Worm (Caenorhabditis elegans) whole organism, L1 larva: ENCODE results near the gene F36H12.17.
"Not testable (repeated sequence)": the region's sequence is repeated elsewhere in the genome, so short reads cannot be mapped to it uniquely, and the experiment has no call there.

Experiments used
- Y116A8C.19 ChIP-seq: sonication (generic microtip); optimal IDR thresholded peaks from 2 replicates; lab custom pipeline; 2016; ENCODE audit warnings: missing compliant biosample characterization, missing genetic modification characterization, borderline replicate concordance
- aha-1 ChIP-seq: fragments of 150-350 bp; optimal IDR thresholded peaks from 2 replicates; lab custom pipeline; 2014; ENCODE audit warnings: missing biosample characterization, missing genetic modification characterization
- ama-1 ChIP-seq: fragments of 150-350 bp; optimal IDR thresholded peaks from 2 replicates; lab custom pipeline; 2014
- blmp-1 ChIP-seq: fragments of 150-350 bp; optimal IDR thresholded peaks from 2 replicates; lab custom pipeline; 2014; ENCODE audit warnings: missing biosample characterization, missing genetic modification characterization
- ceh-90 ChIP-seq: sonication (generic microtip); optimal IDR thresholded peaks from 2 replicates; lab custom pipeline; 2016; ENCODE audit warnings: missing genetic modification characterization, missing compliant biosample characterization
- ces-1 ChIP-seq: fragments of 150-350 bp; optimal IDR thresholded peaks from 2 replicates; lab custom pipeline; 2014; ENCODE audit warnings: missing biosample characterization, missing genetic modification reagents, missing genetic modification characterization
- dsc-1 ChIP-seq: sonication (generic microtip); optimal IDR thresholded peaks from 2 replicates; lab custom pipeline; 2016; ENCODE audit warnings: mild to moderate bottlenecking, missing genetic modification characterization, missing compliant biosample characterization
- efl-1 ChIP-seq, 4 experiments: fragments of 150-350 bp; optimal IDR thresholded peaks in 3 of 4; peaks in 1 of 4; 1 replicate in 1 of 4; 2 replicates in 3 of 4; lab custom pipeline; 2014; ENCODE audit warnings: missing biosample characterization in 2 of 4, missing genetic modification characterization in 2 of 4, missing genetic modification reagents in 2 of 4
- efl-3 ChIP-seq: fragments of 200-800 bp; sonication (Bioruptor generic); optimal IDR thresholded peaks from 2 replicates; lab custom pipeline; 2018; ENCODE audit warnings: mild to moderate bottlenecking, missing genetic modification characterization, missing compliant biosample characterization
- egl-27 ChIP-seq, 2 experiments: fragments of 150-350 bp in 1 of 2; sonication (generic microtip); optimal IDR thresholded peaks; 3 replicates each; lab custom pipeline; 2017 to 2018; ENCODE audit warnings: missing biosample characterization in 2 of 2, missing genetic modification characterization in 2 of 2, missing genetic modification reagents in 2 of 2
- fkh-10 ChIP-seq: sonication (generic microtip); optimal IDR thresholded peaks from 2 replicates; lab custom pipeline; 2017; ENCODE audit warnings: missing biosample characterization, missing genetic modification reagents, missing genetic modification characterization
- fos-1 ChIP-seq: fragments of 150-350 bp; optimal IDR thresholded peaks from 2 replicates; lab custom pipeline; 2014; ENCODE audit warnings: missing biosample characterization, missing genetic modification characterization
- grh-1 ChIP-seq: fragments of 200-800 bp; sonication (Bioruptor generic); IDR thresholded peaks from 2 replicates; pipeline ENCODE4 v1.3.6; 2022; ENCODE audit warnings: missing genetic modification reagents, missing genetic modification characterization, missing compliant biosample characterization
- hlh-17 ChIP-seq: fragments of 200-800 bp; sonication (Bioruptor generic); optimal IDR thresholded peaks from 2 replicates; lab custom pipeline; 2018; ENCODE audit warnings: missing genetic modification characterization, mild to moderate bottlenecking, missing compliant biosample characterization, moderate library complexity, borderline replicate concordance
- irx-1 ChIP-seq: sonication (generic microtip); optimal IDR thresholded peaks from 2 replicates; lab custom pipeline; 2016; ENCODE audit warnings: missing genetic modification characterization, missing compliant biosample characterization
- isw-1 ChIP-seq: fragments of 200-800 bp; sonication (Bioruptor generic); IDR thresholded peaks from 2 replicates; pipeline ENCODE4 v1.3.6; 2022; ENCODE audit warnings: missing genetic modification characterization, missing compliant biosample characterization
- jun-1 ChIP-seq: fragments of 150-350 bp; optimal IDR thresholded peaks from 2 replicates; lab custom pipeline; 2014; ENCODE audit warnings: missing biosample characterization, missing genetic modification reagents, missing genetic modification characterization
- lin-15B ChIP-seq: fragments of 150-350 bp; sonication (generic microtip); optimal IDR thresholded peaks from 3 replicates; lab custom pipeline; 2014; ENCODE audit warnings: missing biosample characterization, missing genetic modification characterization
- lin-35 ChIP-seq, 2 experiments: fragments of 150-350 bp; optimal IDR thresholded peaks; 2 replicates each; lab custom pipeline; 2014; ENCODE audit warnings: missing biosample characterization in 2 of 2, missing genetic modification characterization in 2 of 2, missing genetic modification reagents in 2 of 2
- lir-3 ChIP-seq: sonication (generic microtip); optimal IDR thresholded peaks from 2 replicates; lab custom pipeline; 2016; ENCODE audit warnings: mild to moderate bottlenecking, missing genetic modification characterization, moderate library complexity, missing compliant biosample characterization; ENCODE audit not compliant: poor library complexity
- nhr-11 ChIP-seq: fragments of 150-350 bp; optimal IDR thresholded peaks from 2 replicates; lab custom pipeline; 2014; ENCODE audit warnings: missing biosample characterization, missing genetic modification characterization
- nhr-28 ChIP-seq: fragments of 150-350 bp; optimal IDR thresholded peaks from 2 replicates; lab custom pipeline; 2014; ENCODE audit warnings: missing biosample characterization, missing genetic modification characterization
- nhr-90 ChIP-seq: sonication (generic microtip); optimal IDR thresholded peaks from 2 replicates; lab custom pipeline; 2016; ENCODE audit warnings: mild to moderate bottlenecking, missing genetic modification characterization, missing compliant biosample characterization; ENCODE audit not compliant: poor library complexity
- pag-3 ChIP-seq: sonication (generic microtip); optimal IDR thresholded peaks from 2 replicates; lab custom pipeline; 2017; ENCODE audit warnings: missing genetic modification characterization, mild to moderate bottlenecking, missing compliant biosample characterization, antibody characterized with exemption, borderline replicate concordance; ENCODE audit not compliant: insufficient read depth
- pax-3 ChIP-seq: fragments of 200-800 bp; sonication (Bioruptor generic); optimal IDR thresholded peaks from 2 replicates; lab custom pipeline; 2018; ENCODE audit warnings: mild to moderate bottlenecking, missing genetic modification characterization, moderate library complexity, missing compliant biosample characterization
- sptf-1 ChIP-seq: fragments of 150-350 bp; optimal IDR thresholded peaks from 2 replicates; lab custom pipeline; 2014; ENCODE audit warnings: missing biosample characterization, missing genetic modification characterization
- swsn-7 ChIP-seq: sonication (generic microtip); optimal IDR thresholded peaks from 2 replicates; lab custom pipeline; 2016; ENCODE audit warnings: missing genetic modification characterization, missing compliant biosample characterization
- tlp-1 ChIP-seq: fragments of 150-350 bp; optimal IDR thresholded peaks from 2 replicates; lab custom pipeline; 2014; ENCODE audit warnings: missing biosample characterization, missing genetic modification characterization
- vab-15 ChIP-seq: sonication (generic microtip); optimal IDR thresholded peaks from 2 replicates; lab custom pipeline; 2017; ENCODE audit warnings: missing genotype, mild to moderate bottlenecking, missing genetic modification characterization, missing compliant biosample characterization
- ztf-4 ChIP-seq: fragments of 150-350 bp; optimal IDR thresholded peaks from 2 replicates; lab custom pipeline; 2014; ENCODE audit warnings: missing biosample characterization, missing genetic modification characterization

Gene F36H12.17

DNA sequence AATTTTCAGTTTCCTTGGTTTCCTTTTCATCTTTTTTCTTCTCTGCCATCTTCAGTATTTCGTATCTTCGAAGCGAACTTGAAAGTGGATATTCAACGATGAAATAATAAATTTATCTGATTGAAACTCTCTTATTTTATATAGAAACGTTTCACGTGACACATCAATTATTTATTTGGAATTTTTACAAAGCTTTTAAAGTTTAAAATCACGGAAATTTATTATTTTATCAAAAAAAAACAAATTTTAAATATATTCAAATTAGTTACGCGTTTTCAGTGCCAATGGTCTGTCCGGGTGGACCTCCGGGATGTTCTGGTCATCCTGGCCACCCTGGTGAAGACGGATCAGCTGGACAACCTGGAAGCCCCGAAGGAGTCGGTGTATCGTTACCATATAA lies 25.4 kb upstream of the F36H12.17 start, which contains the start of gene ZK354.7:
Gene ZK354.7 (minus strand): TSS at position 101 of the 400 bp plus-strand sequence.
- no peak for TF ChIP-seq pag-3 (tag; lab: Kevin White, UChicago)
- TF ChIP-seq Y116A8C.19 (tag; lab: Kevin White, UChicago): no peak
- TF ChIP-seq fos-1 (tag; lab: Kevin White, UChicago): no peak
- TF ChIP-seq ceh-90 (tag; lab: Kevin White, UChicago): no peak
- no peak for TF ChIP-seq dsc-1 (tag; lab: Kevin White, UChicago)
- TF ChIP-seq egl-27 (tag; optimal IDR thresholded peaks at IDR 0.05; lab: Kevin White, UChicago): no peak
- TF ChIP-seq isw-1 (GFP tag; lab: Robert Waterston, UW): no peak
- no peak for TF ChIP-seq tlp-1 (tag; lab: Kevin White, UChicago)
- TF ChIP-seq jun-1: no peak
- TF ChIP-seq hlh-17 (GFP tag; lab: Kevin White, UChicago): no peak
- no peak for TF ChIP-seq efl-3 (GFP tag; lab: Kevin White, UChicago)
- TF ChIP-seq lin-15B (tag; lab: Kevin White, UChicago): no peak
- no peak for TF ChIP-seq ama-1 (lab: Kevin White, UChicago)
- no peak for TF ChIP-seq nhr-90 (tag; lab: Kevin White, UChicago)
- no peak for TF ChIP-seq irx-1 (tag; lab: Kevin White, UChicago)

DNA sequence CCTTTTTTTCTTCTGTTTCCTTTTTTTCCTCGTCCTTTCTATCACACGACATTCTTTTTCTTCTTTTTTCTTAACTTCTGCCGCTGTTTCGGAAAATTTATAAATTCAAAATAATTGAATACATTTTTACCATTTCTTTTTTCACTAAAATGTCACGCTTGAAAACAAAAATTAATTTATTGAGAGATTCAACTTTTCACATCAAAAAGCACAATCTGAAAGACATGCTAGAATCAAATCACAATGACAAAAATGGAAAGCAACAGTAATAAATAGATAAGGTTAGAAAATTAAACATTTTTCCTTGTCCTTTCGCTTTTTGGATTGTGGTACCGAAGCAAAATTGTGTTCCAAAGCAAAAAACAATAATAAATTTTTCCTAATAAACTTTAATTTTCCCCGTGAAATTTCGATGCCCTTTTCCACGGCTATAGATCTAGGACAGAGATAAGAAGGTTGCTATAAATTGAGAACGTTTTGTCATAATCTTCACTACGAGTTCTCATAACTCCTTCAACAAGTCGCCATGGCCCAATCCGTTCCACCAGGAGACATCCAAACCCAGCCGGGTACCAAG lies 19.9 kb upstream of the F36H12.17 start, which contains the start of the genes ZK354.6 and msp-113:
Gene ZK354.6 (minus strand): TSS at position 101 of the 577 bp plus-strand sequence.
Gene msp-113 (plus strand): TSS at position 527 of the 577 bp plus-strand sequence.
- no peak for TF ChIP-seq lin-35 (GFP tag; optimal IDR thresholded peaks at IDR 0.05; lab: Kevin White, UChicago)
- TF ChIP-seq fkh-10 (GFP tag; lab: Kevin White, UChicago): no peak
- TF ChIP-seq pax-3 (tag; lab: Kevin White, UChicago): no peak

ce11 chrIV:5295240-5295639 lies 17.6 kb upstream of the F36H12.17 start, which contains the start of gene msp-51:
Gene msp-51 (minus strand): TSS chrIV:5295340.
- not testable (repeated sequence) for TF ChIP-seq aha-1 (tag; lab: Kevin White, UChicago); vab-15; egl-27 (tag; optimal IDR thresholded peaks at IDR 0.05; lab: Kevin White, UChicago)

ce11 chrIV:5294467-5294866 lies 16.8 kb upstream of the F36H12.17 start:
- TF ChIP-seq efl-1 (optimal IDR thresholded peaks at IDR 0.05; lab: Kevin White, UChicago) (no peak), efl-1 (GFP tag; optimal IDR thresholded peaks at IDR 0.05 in 1 of 2; lab: Kevin White, UChicago) (peak in 1 of 2 experiments; percentile 54), dsc-1 (tag; lab: Kevin White, UChicago) (peak; percentile 58), nhr-11 (no peak), swsn-7 (no peak)
- TF ChIP-seq, all 84 proteins: peak for 2

DNA sequence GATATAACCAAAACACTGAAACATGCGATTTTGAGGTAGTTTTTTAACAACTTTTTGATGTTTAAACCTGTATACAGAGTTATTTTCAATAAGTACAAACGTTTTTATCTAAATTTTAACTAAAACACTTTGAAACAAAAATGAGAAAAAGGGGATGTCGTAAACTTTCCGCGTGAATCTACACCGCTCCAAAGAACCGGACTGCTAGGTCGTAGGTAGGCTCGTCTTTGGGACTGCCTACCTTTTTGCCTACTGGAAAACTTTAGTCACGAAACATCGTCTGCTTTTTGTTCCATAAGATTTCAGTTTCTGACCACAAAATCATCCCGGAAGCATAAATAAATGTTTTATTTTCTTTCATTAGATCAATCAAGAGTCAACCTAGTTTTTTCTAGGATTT lies 13.6 kb upstream of the F36H12.17 start:
- TF ChIP-seq sptf-1 (tag; lab: Kevin White, UChicago) (no peak), ces-1 (GFP tag; lab: Kevin White, UChicago) (no peak), grh-1 (no peak), ztf-4 (tag; lab: Kevin White, UChicago) (no peak), lir-3 (tag; lab: Kevin White, UChicago) (no peak)
- TF ChIP-seq, all 84 proteins: peak for 0

DNA sequence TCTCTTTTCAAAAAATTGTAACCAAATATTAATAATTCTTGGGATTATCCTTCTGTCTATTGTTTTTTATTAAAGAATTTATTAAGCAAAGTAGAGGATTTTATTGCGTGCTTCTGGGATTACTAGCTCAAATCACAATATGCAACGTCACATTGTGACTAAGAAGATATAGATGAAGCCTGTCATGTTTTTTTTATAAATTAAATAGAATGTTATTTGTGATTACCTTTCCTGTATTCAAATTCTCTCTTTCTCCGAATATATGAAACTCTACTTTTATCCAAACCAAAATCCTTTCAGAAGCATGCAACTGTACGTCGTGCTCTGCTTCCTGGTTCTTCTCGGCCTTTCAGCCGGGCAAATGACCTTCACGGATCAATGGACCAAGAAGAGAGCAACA lies 12.9 kb upstream of the F36H12.17 start, which contains the start of gene nlp-47:
Gene nlp-47 (plus strand): TSS at position 301 of the 400 bp plus-strand sequence.
- no peak for TF ChIP-seq ceh-90 (tag; lab: Kevin White, UChicago)
- peak; percentile 62 for TF ChIP-seq dsc-1 (tag; lab: Kevin White, UChicago)
- TF ChIP-seq ama-1 (lab: Kevin White, UChicago): no peak
- TF ChIP-seq nhr-28 (tag; lab: Kevin White, UChicago): no peak
- TF ChIP-seq ztf-4 (tag; lab: Kevin White, UChicago): no peak
- TF ChIP-seq blmp-1: no peak
